Worm (Caenorhabditis elegans) whole organism, L4/young adult: ENCODE results near the gene C30H6.5.

Experiments
- W03F9.2 ChIP-seq: fragments of 150-350 bp; optimal IDR thresholded peaks from 2 replicates; lab custom pipeline; 2014; ENCODE audit warnings: missing biosample characterization, missing genetic modification characterization
- him-1 ChIP-seq: sonication (generic microtip); optimal IDR thresholded peaks from 2 replicates; lab custom pipeline; 2016; ENCODE audit warnings: missing genotype, missing genetic modification reagents, missing genetic modification characterization, missing compliant biosample characterization

ce11 chrIV:17328834-17329233 is 42.7 kb upstream of the C30H6.5 start, which contains the start of gene ceh-88:
- TF ChIP-seq him-1, result no peak
- no peak for TF ChIP-seq W03F9.2 (tag; lab: Kevin White, UChicago)
